Fruit fly (Drosophila melanogaster) ovary, adult (tissue): ENCODE data around the gene CG13893.

Source experiments
- CG17801 ChIP-seq: fragments of 200-800 bp; optimal IDR thresholded peaks from 2 replicates; lab custom pipeline; 2019; ENCODE audit warnings: missing biosample characterization, mild to moderate bottlenecking, missing genetic modification characterization, moderate library complexity; ENCODE audit not compliant: partially characterized antibody

Gene CG13893

dm6 chr3L:602531-602930, 1.3 kb downstream of the CG13893 start:
- TF ChIP-seq CG17801 (GFP tag; lab: Kevin White, UChicago), result no peak

- no peak for TF ChIP-seq CG17801 (GFP tag; lab: Kevin White, UChicago)
Measured at dm6 chr3L:601559-602136, 2.2 kb downstream of the CG13893 start.

- TF ChIP-seq CG17801 (GFP tag; lab: Kevin White, UChicago), result no peak
Measured at dm6 chr3L:601104-601503, 2.7 kb downstream of the CG13893 start.

dm6 chr3L:593102-593501, 10.7 kb downstream of the CG13893 start, which contains the start of gene MED14:
Gene MED14 (plus strand): TSS chr3L:593246.
- peak; percentile 16 for TF ChIP-seq CG17801 (GFP tag; lab: Kevin White, UChicago)

dm6 chr3L:592251-592650, 11.6 kb downstream of the CG13893 start:
- TF ChIP-seq CG17801 (GFP tag; lab: Kevin White, UChicago), result no peak

- TF ChIP-seq CG17801 (GFP tag; lab: Kevin White, UChicago), result no peak
Measured at dm6 chr3L:591370-591769, 12.4 kb downstream of the CG13893 start.

dm6 chr3L:589290-590281, 14.2 kb downstream of the CG13893 start:
- TF ChIP-seq CG17801 (GFP tag; lab: Kevin White, UChicago), result no peak

- no peak for TF ChIP-seq CG17801 (GFP tag; lab: Kevin White, UChicago)
Measured at dm6 chr3L:589174-589289, 14.8 kb downstream of the CG13893 start, which contains the start of gene Kah. Gene Kah (minus strand): TSS chr3L:589274.

- TF ChIP-seq CG17801 (GFP tag; lab: Kevin White, UChicago), result no peak
Measured at dm6 chr3L:587827-588226, 16.0 kb downstream of the CG13893 start.

dm6 chr3L:586582-587213, 17.1 kb downstream of the CG13893 start:
- no peak for TF ChIP-seq CG17801 (GFP tag; lab: Kevin White, UChicago)

- TF ChIP-seq CG17801 (GFP tag; lab: Kevin White, UChicago), result no peak
Measured at dm6 chr3L:581037-581436, 22.8 kb downstream of the CG13893 start, which contains the start of gene Ppm1. Gene Ppm1 (plus strand): TSS chr3L:581337.

dm6 chr3L:572940-573339, 30.9 kb downstream of the CG13893 start:
- no peak for TF ChIP-seq CG17801 (GFP tag; lab: Kevin White, UChicago)

- peak; percentile 1 for TF ChIP-seq CG17801 (GFP tag; lab: Kevin White, UChicago)
Measured at dm6 chr3L:565964-566627, 37.7 kb downstream of the CG13893 start.

dm6 chr3L:565561-565960, 38.2 kb downstream of the CG13893 start:
- no peak for TF ChIP-seq CG17801 (GFP tag; lab: Kevin White, UChicago)

dm6 chr3L:563951-564350, 39.9 kb downstream of the CG13893 start:
- TF ChIP-seq CG17801 (GFP tag; lab: Kevin White, UChicago), result peak; percentile 82
